Fruit fly (Drosophila melanogaster) whole organism, embryonic: ENCODE data around the gene CG2157.

ENCODE experiments used
- CG8478 ChIP-seq: fragments of >200 bp; optimal IDR thresholded peaks from 2 replicates; lab custom pipeline; 2018
- pita ChIP-seq: fragments of 200-800 bp; sonication (Bioruptor generic); optimal IDR thresholded peaks from 2 replicates; lab custom pipeline; 2017; ENCODE audit warnings: missing biosample characterization, mild to moderate bottlenecking, missing genetic modification characterization

DNA sequence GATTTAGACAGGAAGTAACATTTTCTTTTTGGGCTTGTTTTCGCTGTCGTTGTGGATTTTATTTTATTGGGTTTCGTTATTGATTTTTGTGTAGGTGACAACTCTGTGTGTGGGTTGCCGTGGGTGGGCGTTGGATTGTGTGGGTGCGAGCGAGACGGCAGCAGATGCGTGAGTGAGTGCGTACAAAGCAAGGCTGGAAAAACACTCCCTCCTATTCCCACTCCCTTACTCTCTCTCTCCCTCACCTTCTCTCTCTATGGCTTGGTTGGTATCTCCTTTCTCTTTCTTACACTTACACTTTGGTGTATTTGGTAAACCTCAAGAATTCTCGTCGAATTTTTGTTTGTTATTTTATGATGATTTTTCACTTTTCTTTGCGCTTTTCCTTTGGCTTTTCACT is 47.0 kb upstream of the CG2157 start:
- TF ChIP-seq CG8478 (lab: Kevin White, UChicago) (no peak), pita (GFP tag; lab: Kevin White, UChicago) (no peak)
